Worm (Caenorhabditis elegans): Measurements from ENCODE around the gene pccb-1.

pccb-1 gene

ce11 chrX:3087245-3087644, 2.1 kb upstream of the pccb-1 start, which contains the start of gene F52E4.5:
Gene F52E4.5 (minus strand): TSS chrX:3087345.
- TF ChIP-seq unc-62 (GFP tag; optimal IDR thresholded peaks at IDR 0.05), result no peak

DNA sequence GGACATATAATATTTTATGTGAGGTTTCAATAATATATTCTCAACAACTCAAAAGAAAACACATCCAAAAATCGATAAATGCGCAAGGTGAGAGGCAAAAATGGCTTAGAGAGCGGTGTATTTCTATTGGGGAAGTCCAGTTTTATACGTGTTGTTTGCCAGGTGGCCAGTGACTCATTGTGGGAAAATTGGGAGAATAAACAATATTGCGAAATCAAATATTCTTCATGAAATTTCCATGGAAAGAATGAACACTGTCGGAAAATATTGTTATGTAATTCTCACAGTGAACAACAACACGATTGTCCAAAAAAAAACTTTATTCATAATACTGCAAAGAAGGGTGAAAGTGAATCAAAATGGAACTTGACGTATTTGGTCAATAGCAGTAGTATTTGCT, 1.7 kb upstream of the pccb-1 start:
- no peak for TF ChIP-seq unc-62 (GFP tag; optimal IDR thresholded peaks at IDR 0.05)

DNA sequence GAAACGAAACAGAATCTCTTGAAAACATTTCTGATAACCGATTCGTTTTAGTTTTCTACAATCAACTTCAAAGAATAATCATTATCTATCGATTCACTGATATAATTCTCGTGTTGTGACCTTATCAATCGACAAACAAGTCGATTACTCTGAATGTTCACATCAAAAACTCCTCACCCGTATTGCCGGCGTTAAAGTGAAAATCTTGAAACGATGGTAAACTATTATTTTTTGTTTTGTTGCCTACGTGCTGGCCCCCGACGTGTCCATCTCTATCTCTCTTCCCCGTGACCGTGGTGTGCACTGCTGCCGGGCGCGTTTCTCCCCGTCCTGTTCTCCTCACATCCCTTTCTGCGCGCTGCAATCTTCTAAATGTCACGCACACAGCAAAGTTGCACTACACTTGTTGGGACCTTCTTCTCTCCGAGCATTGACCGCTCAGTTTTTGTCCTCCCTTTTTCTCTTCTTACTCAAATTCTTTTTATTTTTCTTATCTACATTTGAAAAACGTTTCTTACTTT, 605 bp downstream of the pccb-1 start:
- TF ChIP-seq unc-62 (GFP tag; optimal IDR thresholded peaks at IDR 0.05), result no peak

DNA sequence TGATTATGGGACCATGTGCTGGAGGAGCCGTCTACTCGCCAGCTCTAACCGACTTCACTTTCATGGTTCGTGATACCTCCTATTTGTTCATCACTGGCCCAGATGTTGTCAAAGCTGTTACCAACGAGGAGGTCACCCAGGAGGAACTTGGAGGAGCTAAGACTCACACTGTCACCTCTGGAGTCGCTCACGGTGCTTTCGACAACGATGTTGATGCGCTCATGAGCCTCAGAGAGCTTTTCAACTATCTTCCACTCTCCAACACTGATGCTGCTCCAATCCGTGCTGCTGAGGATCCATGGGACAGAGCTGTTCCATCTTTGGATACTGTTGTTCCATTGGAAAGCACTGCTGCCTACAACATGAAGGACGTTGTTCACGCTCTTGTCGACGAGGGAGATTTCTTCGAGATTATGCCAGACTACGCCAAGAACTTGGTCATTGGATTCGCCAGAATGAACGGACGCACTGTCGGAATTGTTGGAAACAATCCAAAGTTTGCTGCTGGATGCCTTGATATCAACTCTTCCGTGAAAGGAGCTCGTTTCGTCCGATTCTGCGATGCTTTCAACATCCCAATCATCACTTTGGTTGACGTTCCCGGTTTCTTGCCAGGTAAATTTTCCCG, 1.9 kb downstream of the pccb-1 start:
- TF ChIP-seq unc-62 (GFP tag; optimal IDR thresholded peaks at IDR 0.05), result no peak

DNA sequence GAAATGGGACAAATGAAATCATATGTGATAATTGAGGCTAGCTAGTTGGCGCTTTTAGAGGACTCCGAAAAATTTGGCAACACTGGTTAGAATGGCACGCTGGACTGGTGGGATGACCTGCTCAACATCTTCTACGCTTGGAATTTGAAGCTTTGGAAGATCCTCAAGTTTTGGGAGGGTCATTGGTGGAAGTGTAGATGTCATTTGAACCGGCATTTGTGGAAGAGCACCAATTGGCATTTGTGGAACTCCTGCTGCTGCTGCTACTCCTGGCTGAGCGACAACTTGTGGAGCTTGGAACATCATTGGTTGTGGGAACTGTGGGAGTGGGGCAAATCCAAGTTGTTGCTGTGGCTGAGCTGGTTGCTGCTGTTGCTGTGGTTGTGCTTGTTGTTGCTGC, 3.1 kb downstream of the pccb-1 start:
- TF ChIP-seq unc-62 (GFP tag; optimal IDR thresholded peaks at IDR 0.05), result no peak

DNA sequence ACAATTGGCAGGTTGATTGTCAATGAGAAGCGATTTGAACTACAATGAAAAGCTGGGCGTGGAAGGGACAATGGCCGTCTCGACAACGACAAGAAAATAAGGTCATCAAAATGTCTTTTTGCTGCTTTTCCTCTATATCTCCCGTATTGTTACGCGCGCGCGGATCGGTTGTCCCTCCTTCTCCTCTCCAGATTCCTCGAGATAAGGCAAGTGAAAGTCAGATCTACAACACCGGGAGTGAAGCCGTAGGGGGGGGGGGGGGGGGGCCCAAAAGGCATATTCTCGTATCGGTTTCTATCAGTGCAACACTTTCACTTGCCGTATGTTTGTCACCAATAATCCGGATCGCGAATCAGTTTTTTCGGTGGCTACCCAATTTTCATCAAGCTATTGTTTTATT, 5.0 kb downstream of the pccb-1 start, which contains the start of gene wrt-2:
TSS of gene wrt-2 (minus strand) at position 46 of the 400 bp plus-strand sequence.
- no peak for TF ChIP-seq unc-62 (GFP tag; optimal IDR thresholded peaks at IDR 0.05)

ce11 chrX:3099832-3100231, 10.5 kb downstream of the pccb-1 start, which contains the start of gene sec-3:
Gene sec-3 (minus strand): TSS chrX:3099852.
- no peak for TF ChIP-seq unc-62 (GFP tag; optimal IDR thresholded peaks at IDR 0.05)

DNA sequence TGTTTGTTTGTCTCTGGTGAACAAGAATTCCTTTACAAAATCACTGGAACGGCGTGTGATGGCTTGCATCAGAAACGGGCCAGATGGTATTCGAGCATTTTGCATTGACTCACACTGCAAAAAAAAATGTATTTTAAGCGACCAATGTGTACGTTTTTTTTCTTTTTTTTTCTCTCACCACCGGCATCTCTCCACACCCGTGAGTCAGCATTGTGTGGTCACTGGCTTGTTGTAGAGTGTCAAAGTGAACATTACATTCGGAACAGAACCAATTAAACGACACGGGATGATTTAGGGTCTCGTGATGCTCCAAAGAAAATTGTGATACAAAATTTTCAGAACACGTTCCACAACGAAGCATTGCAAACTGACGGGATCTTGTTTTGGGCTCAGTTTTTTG, 12.2 kb downstream of the pccb-1 start:
- TF ChIP-seq unc-62 (GFP tag; optimal IDR thresholded peaks at IDR 0.05), result no peak

ce11 chrX:3102165-3102564, 12.8 kb downstream of the pccb-1 start, which contains the start of gene ztf-13:
Gene ztf-13 (minus strand): TSS chrX:3102175.
- TF ChIP-seq unc-62 (GFP tag; optimal IDR thresholded peaks at IDR 0.05), result no peak

ce11 chrX:3102817-3103216, 13.5 kb downstream of the pccb-1 start:
- no peak for TF ChIP-seq unc-62 (GFP tag; optimal IDR thresholded peaks at IDR 0.05)

- TF ChIP-seq unc-62 (GFP tag; optimal IDR thresholded peaks at IDR 0.05), result no peak
Measured at ce11 chrX:3106137-3106536, 16.8 kb downstream of the pccb-1 start, which contains the start of gene K10B3.5. Gene K10B3.5 (minus strand): TSS chrX:3106479.

- no peak for TF ChIP-seq unc-62 (GFP tag; optimal IDR thresholded peaks at IDR 0.05)
Measured at ce11 chrX:3108603-3109002, 19.3 kb downstream of the pccb-1 start.

DNA sequence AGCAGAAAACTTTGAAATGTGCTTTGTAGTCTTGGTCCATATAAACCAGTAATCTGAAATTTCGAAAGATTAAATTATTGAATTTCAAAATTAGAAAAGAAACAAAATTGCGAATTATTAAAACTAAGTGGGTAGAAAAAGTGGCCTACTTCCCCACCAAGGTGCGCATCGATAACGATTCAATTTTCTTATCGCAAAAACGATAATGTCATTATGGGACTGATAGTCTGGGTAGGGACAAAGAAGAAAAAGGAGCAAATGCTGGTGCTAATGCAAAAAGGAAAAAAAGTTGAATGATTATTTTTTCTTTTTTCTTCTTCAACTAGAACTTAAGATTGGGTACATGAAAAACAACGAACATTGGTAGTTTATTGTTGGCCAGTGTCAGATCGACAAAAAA, 21.2 kb downstream of the pccb-1 start, which contains the start of gene gpcp-1:
TSS of gene gpcp-1 (minus strand) at position 53 of the 400 bp plus-strand sequence.
- TF ChIP-seq unc-62 (GFP tag; optimal IDR thresholded peaks at IDR 0.05), result no peak

DNA sequence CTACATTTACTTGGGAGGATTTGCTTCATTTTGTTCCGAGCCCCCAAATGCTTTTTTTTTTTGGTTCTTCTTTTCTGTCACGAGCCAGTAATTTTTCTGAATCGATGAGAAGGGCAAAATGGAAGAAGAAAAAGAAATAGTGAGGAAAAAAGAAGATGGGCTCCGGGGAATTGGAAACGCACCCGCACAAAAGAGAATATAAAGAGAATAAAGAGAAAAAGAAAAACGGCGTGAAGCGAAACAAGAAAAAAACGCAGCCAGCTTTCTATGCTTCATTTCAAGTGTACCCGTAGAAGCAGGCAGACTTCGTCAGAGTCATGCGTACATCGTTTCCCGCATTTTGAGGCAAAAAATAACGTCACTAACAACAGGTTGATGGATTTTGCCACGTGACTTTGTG, 21.7 kb downstream of the pccb-1 start:
- TF ChIP-seq unc-62 (GFP tag; optimal IDR thresholded peaks at IDR 0.05), result no peak

DNA sequence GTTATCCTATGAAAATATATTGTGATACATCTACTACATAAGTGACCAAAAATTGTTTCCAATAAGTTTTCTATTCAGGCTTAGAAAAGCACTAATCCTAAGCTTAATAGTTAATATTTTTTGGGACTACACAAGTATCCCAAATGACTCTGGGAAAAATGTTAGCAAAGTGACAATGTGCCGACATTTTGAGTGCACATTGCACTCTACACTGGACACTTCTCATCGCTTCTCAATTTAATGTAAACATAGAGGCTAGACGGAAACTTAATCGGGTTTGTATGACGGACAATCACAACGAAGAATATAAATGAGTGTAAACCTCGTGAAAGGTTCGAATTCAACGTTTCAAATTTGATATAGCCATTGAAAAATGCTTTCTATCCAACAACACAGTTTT, 22.3 kb downstream of the pccb-1 start:
- TF ChIP-seq unc-62 (GFP tag; optimal IDR thresholded peaks at IDR 0.05), result no peak

ce11 chrX:3112946-3113427, 23.6 kb downstream of the pccb-1 start, which contains the start of gene gpd-3:
Gene gpd-3 (minus strand): TSS chrX:3113341.
- no peak for TF ChIP-seq unc-62 (GFP tag; optimal IDR thresholded peaks at IDR 0.05)

All from whole organism, dauer.